Worm (Caenorhabditis elegans): ENCODE measurements around the gene F57C12.2.
A peak's percentile ranks its signal among the peaks of the same experiment; 100 is the strongest.

F57C12.2 gene

ce11 chrX:527663-528062 is 23.5 kb downstream of the F57C12.2 start:
- TF ChIP-seq Y53F4B.3 (GFP tag; IDR thresholded peaks at IDR 0.05) (no peak), die-1 (tag; optimal IDR thresholded peaks at IDR 0.05) (no peak), ceh-100 (GFP tag; IDR thresholded peaks at IDR 0.05) (no peak), ZK185.1 (tag; optimal IDR thresholded peaks at IDR 0.05; ENCODE audit: poor library complexity, severe bottlenecking) (no peak), T07F8.4 (tag; optimal IDR thresholded peaks at IDR 0.05) (no peak), lin-54 (GFP tag; optimal IDR thresholded peaks at IDR 0.05) (no peak), nhr-80 (tag; optimal IDR thresholded peaks at IDR 0.05) (no peak), rec-8 (tag; optimal IDR thresholded peaks at IDR 0.05) (no peak), bed-2 (GFP tag; IDR thresholded peaks at IDR 0.05) (no peak), sdz-38 (tag; optimal IDR thresholded peaks at IDR 0.05) (no peak), Y79H2A.3 (GFP tag; conservative IDR thresholded peaks at IDR 0.05) (no peak)

ce11 chrX:524498-524897 is 26.7 kb downstream of the F57C12.2 start:
- TF ChIP-seq ceh-40 (GFP tag; IDR thresholded peaks at IDR 0.05) (no peak), F55B11.4 (tag; optimal IDR thresholded peaks at IDR 0.05; ENCODE audit: borderline replicate concordance, insufficient read depth) (no peak), tbx-9 (tag; optimal IDR thresholded peaks at IDR 0.05; ENCODE audit: borderline replicate concordance) (no peak), nfya-2 (GFP tag; IDR thresholded peaks at IDR 0.05) (no peak), repo-1 (tag; optimal IDR thresholded peaks at IDR 0.05) (no peak), C17E4.6 (GFP tag; IDR thresholded peaks at IDR 0.05) (no peak), ZK185.1 (tag; optimal IDR thresholded peaks at IDR 0.05; ENCODE audit: poor library complexity, severe bottlenecking) (no peak), T26A5.8 (tag; optimal IDR thresholded peaks at IDR 0.05) (no peak), nhr-179 (tag; optimal IDR thresholded peaks at IDR 0.05) (no peak), ccch-3 (GFP tag; optimal IDR thresholded peaks at IDR 0.05) (no peak), hmg-20 (GFP tag; IDR thresholded peaks at IDR 0.05) (no peak)

ce11 chrX:520881-521280 is 30.3 kb downstream of the F57C12.2 start, which contains the start of gene B0310.3:
TSS of gene B0310.3 (minus strand) at chrX:520981.
- TF ChIP-seq nfya-2 (GFP tag; IDR thresholded peaks at IDR 0.05) = no peak
- TF ChIP-seq lin-54 (GFP tag; optimal IDR thresholded peaks at IDR 0.05) = no peak
- no peak for TF ChIP-seq ztf-22 (GFP tag; optimal IDR thresholded peaks at IDR 0.05)
- no peak for TF ChIP-seq lsy-27 (tag; optimal IDR thresholded peaks at IDR 0.05; ENCODE audit: borderline replicate concordance, insufficient read depth)
- TF ChIP-seq lin-26 (GFP tag; IDR thresholded peaks at IDR 0.05) = no peak
- no peak for TF ChIP-seq ztf-28 (GFP tag; IDR thresholded peaks at IDR 0.05)
- no peak for TF ChIP-seq cebp-2 (GFP tag; IDR thresholded peaks at IDR 0.05)
- TF ChIP-seq K11D2.4 (GFP tag; IDR thresholded peaks at IDR 0.05) = no peak
- TF ChIP-seq snpc-1.1 (tag; optimal IDR thresholded peaks at IDR 0.05; ENCODE audit: insufficient read depth) = no peak
- TF ChIP-seq ztf-26 (tag; optimal IDR thresholded peaks at IDR 0.05) = no peak
- TF ChIP-seq B0019.2 (GFP tag; conservative IDR thresholded peaks at IDR 0.05) = no peak
- TF ChIP-seq hlh-26 (GFP tag; conservative IDR thresholded peaks at IDR 0.05) = no peak

ce11 chrX:516761-517160 is 34.4 kb downstream of the F57C12.2 start:
- TF ChIP-seq hsf-1 (GFP tag; IDR thresholded peaks at IDR 0.05) = peak; percentile 95

- TF ChIP-seq hlh-26 (GFP tag; conservative IDR thresholded peaks at IDR 0.05) (no peak), nfya-2 (GFP tag; IDR thresholded peaks at IDR 0.05) (no peak), snpc-1.1 (tag; optimal IDR thresholded peaks at IDR 0.05; ENCODE audit: insufficient read depth) (no peak), B0261.1 (tag; optimal IDR thresholded peaks at IDR 0.05) (no peak), him-1 (tag; optimal IDR thresholded peaks at IDR 0.05) (no peak), sdz-38 (tag; optimal IDR thresholded peaks at IDR 0.05) (no peak), K11D2.4 (GFP tag; IDR thresholded peaks at IDR 0.05) (no peak), ceh-40 (GFP tag; IDR thresholded peaks at IDR 0.05) (no peak), ceh-58 (GFP tag; IDR thresholded peaks at IDR 0.05) (no peak), snpc-4 (GFP tag; optimal IDR thresholded peaks at IDR 0.05) (no peak), snpc-4 (tag; optimal IDR thresholded peaks at IDR 0.05) (no peak), tlf-1 (GFP tag; optimal IDR thresholded peaks at IDR 0.05) (no peak), F22D6.2 (tag; optimal IDR thresholded peaks at IDR 0.05) (no peak), pha-4 (tag; optimal IDR thresholded peaks at IDR 0.05) (no peak), somi-1 (GFP tag; optimal IDR thresholded peaks at IDR 0.05) (no peak), ztf-25 (GFP tag; IDR thresholded peaks at IDR 0.05) (no peak), repo-1 (tag; optimal IDR thresholded peaks at IDR 0.05) (no peak), madf-8 (GFP tag; conservative IDR thresholded peaks at IDR 0.05) (no peak)
Measured at ce11 chrX:514023-514422, 37.2 kb downstream of the F57C12.2 start.
